Worm (Caenorhabditis elegans) whole organism, L1 larva: ENCODE data around the gene srw-29.

Experiments used
- aha-1 ChIP-seq: fragments of 150-350 bp; optimal IDR thresholded peaks from 2 replicates; lab custom pipeline; 2014; ENCODE audit warnings: missing biosample characterization, missing genetic modification characterization
- ceh-90 ChIP-seq: sonication (generic microtip); optimal IDR thresholded peaks from 2 replicates; lab custom pipeline; 2016; ENCODE audit warnings: missing genetic modification characterization, missing compliant biosample characterization
- jun-1 ChIP-seq: fragments of 150-350 bp; optimal IDR thresholded peaks from 2 replicates; lab custom pipeline; 2014; ENCODE audit warnings: missing biosample characterization, missing genetic modification reagents, missing genetic modification characterization
- lin-14 ChIP-seq: fragments of 200-800 bp; sonication (Bioruptor generic); optimal IDR thresholded peaks from 2 replicates; lab custom pipeline; 2018; ENCODE audit warnings: mild to moderate bottlenecking, missing genetic modification characterization, moderate library complexity, missing compliant biosample characterization
- mep-1 ChIP-seq: fragments of 150-350 bp; optimal IDR thresholded peaks from 2 replicates; lab custom pipeline; 2014; ENCODE audit warnings: missing biosample characterization, missing genetic modification characterization
- nhr-28 ChIP-seq: fragments of 150-350 bp; optimal IDR thresholded peaks from 2 replicates; lab custom pipeline; 2014; ENCODE audit warnings: missing biosample characterization, missing genetic modification characterization
- nhr-84 ChIP-seq: sonication (generic microtip); optimal IDR thresholded peaks from 2 replicates; lab custom pipeline; 2017; ENCODE audit warnings: missing biosample characterization, missing genetic modification characterization
- nhr-90 ChIP-seq: sonication (generic microtip); optimal IDR thresholded peaks from 2 replicates; lab custom pipeline; 2016; ENCODE audit warnings: mild to moderate bottlenecking, missing genetic modification characterization, missing compliant biosample characterization; ENCODE audit not compliant: poor library complexity
- pag-3 ChIP-seq: sonication (generic microtip); optimal IDR thresholded peaks from 2 replicates; lab custom pipeline; 2017; ENCODE audit warnings: missing genetic modification characterization, mild to moderate bottlenecking, missing compliant biosample characterization, antibody characterized with exemption, borderline replicate concordance; ENCODE audit not compliant: insufficient read depth
- snpc-4 ChIP-seq: fragments of 150-350 bp; optimal IDR thresholded peaks from 2 replicates; lab custom pipeline; 2014; ENCODE audit warnings: missing biosample characterization, missing genetic modification characterization
- unc-30 ChIP-seq: sonication (generic microtip); optimal IDR thresholded peaks from 2 replicates; lab custom pipeline; 2017; ENCODE audit warnings: missing biosample characterization, missing genetic modification characterization
- unc-62 ChIP-seq: fragments of 150-350 bp; optimal IDR thresholded peaks from 2 replicates; lab custom pipeline; 2014; ENCODE audit warnings: missing biosample characterization, missing genetic modification reagents, missing genetic modification characterization

ce11 chrV:16393728-16394127, 30.6 kb downstream of the srw-29 start, which contains the start of gene srd-63:
- TF ChIP-seq jun-1 (tag; lab: Kevin White, UChicago): no peak
- no peak for TF ChIP-seq aha-1 (tag; lab: Kevin White, UChicago)
- no peak for TF ChIP-seq mep-1
- TF ChIP-seq unc-30 (tag; lab: Kevin White, UChicago): no peak
- no peak for TF ChIP-seq ceh-90
- TF ChIP-seq nhr-90 (tag; lab: Kevin White, UChicago): no peak
- no peak for TF ChIP-seq snpc-4
- TF ChIP-seq lin-14 (GFP tag; lab: Kevin White, UChicago): no peak
- no peak for TF ChIP-seq nhr-28 (tag; lab: Kevin White, UChicago)
- no peak for TF ChIP-seq nhr-84 (tag; lab: Kevin White, UChicago)
- no peak for TF ChIP-seq unc-62 (GFP tag; lab: Kevin White, UChicago)
- no peak for TF ChIP-seq pag-3
